Worm (Caenorhabditis elegans): ENCODE measurements around the gene ubxn-4.

The ubxn-4 gene

ce11 chrIII:8370846-8371257 is 34.5 kb downstream of the ubxn-4 start (continued):
- TF ChIP-seq ceh-16 (tag; optimal IDR thresholded peaks at IDR 0.05) (no peak), ceh-28 (tag; optimal IDR thresholded peaks at IDR 0.05) (no peak), pha-4 (tag; optimal IDR thresholded peaks at IDR 0.05) (peak; percentile 2), nhr-12 (tag; optimal IDR thresholded peaks at IDR 0.05) (no peak), nhr-67 (tag; optimal IDR thresholded peaks at IDR 0.05) (no peak), nhr-237 (tag; optimal IDR thresholded peaks at IDR 0.05) (no peak), nhr-77 (tag; optimal IDR thresholded peaks at IDR 0.05) (no peak)

- no peak for TF ChIP-seq jun-1 (tag; optimal IDR thresholded peaks at IDR 0.05)
- no peak for TF ChIP-seq ceh-28 (tag; optimal IDR thresholded peaks at IDR 0.05)
- TF ChIP-seq nhr-43 (tag; optimal IDR thresholded peaks at IDR 0.05; ENCODE audit: poor library complexity, severe bottlenecking) = no peak
- no peak for TF ChIP-seq skn-1 (tag; optimal IDR thresholded peaks at IDR 0.05)
- no peak for TF ChIP-seq snpc-4 (tag; optimal IDR thresholded peaks at IDR 0.05)
- TF ChIP-seq nhr-77 (tag; optimal IDR thresholded peaks at IDR 0.05) = no peak
Observed at ce11 chrIII:8370188-8370587, 35.2 kb downstream of the ubxn-4 start.

ce11 chrIII:8369172-8369571 is 36.2 kb downstream of the ubxn-4 start:
- TF ChIP-seq nhr-76 (tag; optimal IDR thresholded peaks at IDR 0.05) = no peak
- TF ChIP-seq mml-1 (tag; optimal IDR thresholded peaks at IDR 0.05) = no peak

ce11 chrIII:8368619-8369018 is 36.7 kb downstream of the ubxn-4 start, which contains the start of gene R05D3.9:
Gene R05D3.9, minus strand, starts transcription at chrIII:8368719.
- TF ChIP-seq tbx-2 (tag; optimal IDR thresholded peaks at IDR 0.05) (no peak), nhr-25 (tag; optimal IDR thresholded peaks at IDR 0.05) (peak; percentile 15)

- TF ChIP-seq sea-2 (GFP tag; optimal IDR thresholded peaks at IDR 0.05) (no peak), mml-1 (tag; optimal IDR thresholded peaks at IDR 0.05) (no peak), nhr-43 (tag; optimal IDR thresholded peaks at IDR 0.05; ENCODE audit: poor library complexity, severe bottlenecking) (no peak), mdl-1 (tag; optimal IDR thresholded peaks at IDR 0.05) (no peak), elt-1 (tag; optimal IDR thresholded peaks at IDR 0.05) (no peak), ama-1 (optimal IDR thresholded peaks at IDR 0.05) (no peak), lin-39 (tag; optimal IDR thresholded peaks at IDR 0.05) (no peak), ceh-9 (tag; optimal IDR thresholded peaks at IDR 0.05) (no peak), unc-39 (tag; optimal IDR thresholded peaks at IDR 0.05) (no peak), snpc-4 (tag; optimal IDR thresholded peaks at IDR 0.05) (no peak), egl-5 (tag; optimal IDR thresholded peaks at IDR 0.05) (no peak), lsy-12 (tag; optimal IDR thresholded peaks at IDR 0.05) (no peak), fkh-10 (GFP tag; optimal IDR thresholded peaks at IDR 0.05) (no peak), jun-1 (tag; optimal IDR thresholded peaks at IDR 0.05) (no peak), nhr-12 (tag; optimal IDR thresholded peaks at IDR 0.05) (no peak), ztf-11 (tag; optimal IDR thresholded peaks at IDR 0.05) (no peak), ceh-16 (tag; optimal IDR thresholded peaks at IDR 0.05) (no peak)
Observed at ce11 chrIII:8363253-8364061, 41.9 kb downstream of the ubxn-4 start, which contains the start of gene R05D3.3. Gene R05D3.3, plus strand, starts transcription at chrIII:8364011.

ce11 chrIII:8358213-8358672 is 47.1 kb downstream of the ubxn-4 start, which contains the start of the genes R05D3.8 and rfp-1:
Gene R05D3.8, minus strand, starts transcription at chrIII:8358327.
Gene rfp-1, plus strand, starts transcription at chrIII:8358622.
- TF ChIP-seq ceh-82 (tag; optimal IDR thresholded peaks at IDR 0.05) = no peak
- peak; percentile 97 for TF ChIP-seq pha-4 (tag; optimal IDR thresholded peaks at IDR 0.05)
- TF ChIP-seq ceh-28 (tag; optimal IDR thresholded peaks at IDR 0.05) = peak; percentile 47
- no peak for TF ChIP-seq ceh-16 (tag; optimal IDR thresholded peaks at IDR 0.05)
- TF ChIP-seq jun-1 (tag; optimal IDR thresholded peaks at IDR 0.05) = peak; percentile 16
- TF ChIP-seq nhr-237 (tag; optimal IDR thresholded peaks at IDR 0.05) = no peak
- no peak for TF ChIP-seq zag-1 (tag; optimal IDR thresholded peaks at IDR 0.05)
- no peak for TF ChIP-seq aly-2 (tag; optimal IDR thresholded peaks at IDR 0.05)
- TF ChIP-seq mml-1 (tag; optimal IDR thresholded peaks at IDR 0.05) = no peak
- peak; percentile 56 for TF ChIP-seq elt-2 (tag; optimal IDR thresholded peaks at IDR 0.05)
- peak; percentile 92 for TF ChIP-seq lin-39 (tag; optimal IDR thresholded peaks at IDR 0.05)
- no peak for TF ChIP-seq ceh-9 (tag; optimal IDR thresholded peaks at IDR 0.05)
- TF ChIP-seq egl-5 (tag; optimal IDR thresholded peaks at IDR 0.05) = peak; percentile 99
- peak; percentile 60 for TF ChIP-seq nhr-25 (tag; optimal IDR thresholded peaks at IDR 0.05)
- TF ChIP-seq fkh-10 (GFP tag; optimal IDR thresholded peaks at IDR 0.05) = peak; percentile 58
- no peak for TF ChIP-seq nhr-12 (tag; optimal IDR thresholded peaks at IDR 0.05)
- no peak for TF ChIP-seq mdl-1 (tag; optimal IDR thresholded peaks at IDR 0.05)
- TF ChIP-seq unc-62 (GFP tag; optimal IDR thresholded peaks at IDR 0.05) = no peak
- TF ChIP-seq ztf-4 (tag; optimal IDR thresholded peaks at IDR 0.05) = no peak
- TF ChIP-seq sea-2 (GFP tag; optimal IDR thresholded peaks at IDR 0.05) = no peak
- TF ChIP-seq ztf-11 (tag; optimal IDR thresholded peaks at IDR 0.05) = no peak
- TF ChIP-seq elt-1 (tag; optimal IDR thresholded peaks at IDR 0.05) = no peak
- TF ChIP-seq nhr-23 (tag; optimal IDR thresholded peaks at IDR 0.05) = peak; percentile 85
- TF ChIP-seq nhr-11 (tag; optimal IDR thresholded peaks at IDR 0.05) = peak; percentile 20
- TF ChIP-seq nhr-28 (tag; optimal IDR thresholded peaks at IDR 0.05) = no peak
- no peak for TF ChIP-seq fos-1 (tag; optimal IDR thresholded peaks at IDR 0.05)
- no peak for TF ChIP-seq unc-39 (tag; optimal IDR thresholded peaks at IDR 0.05)
- peak; percentile 56 for TF ChIP-seq hmg-11 (tag; optimal IDR thresholded peaks at IDR 0.05)
- peak; percentile 30 for TF ChIP-seq egl-27 (tag; optimal IDR thresholded peaks at IDR 0.05)
- TF ChIP-seq snpc-4 (tag; optimal IDR thresholded peaks at IDR 0.05) = peak; percentile 39
- TF ChIP-seq nhr-43 (tag; optimal IDR thresholded peaks at IDR 0.05; ENCODE audit: poor library complexity, severe bottlenecking) = peak; percentile 62
- TF ChIP-seq eor-1 (tag; optimal IDR thresholded peaks at IDR 0.05) = no peak

Measured in whole organism, L3 larva.